Worm (Caenorhabditis elegans): ENCODE results near the gene sid-1.

ce11 chrV:5113654-5114053 lies 6.1 kb upstream of the sid-1 start, which contains the start of gene C04F5.8:
- TF ChIP-seq unc-62 (GFP tag; optimal IDR thresholded peaks at IDR 0.05 in 1 of 2): no peak
- no peak for TF ChIP-seq unc-62 (tag; optimal IDR thresholded peaks at IDR 0.05)
- TF ChIP-seq aha-1 (tag): no peak
- TF ChIP-seq hlh-30 (tag; optimal IDR thresholded peaks at IDR 0.05; ENCODE audit: insufficient read depth): no peak
- no peak for TF ChIP-seq nhr-6 (tag; optimal IDR thresholded peaks at IDR 0.05)
